Worm (Caenorhabditis elegans): ENCODE measurements around the gene pcyt-1.

pcyt-1 gene

DNA sequence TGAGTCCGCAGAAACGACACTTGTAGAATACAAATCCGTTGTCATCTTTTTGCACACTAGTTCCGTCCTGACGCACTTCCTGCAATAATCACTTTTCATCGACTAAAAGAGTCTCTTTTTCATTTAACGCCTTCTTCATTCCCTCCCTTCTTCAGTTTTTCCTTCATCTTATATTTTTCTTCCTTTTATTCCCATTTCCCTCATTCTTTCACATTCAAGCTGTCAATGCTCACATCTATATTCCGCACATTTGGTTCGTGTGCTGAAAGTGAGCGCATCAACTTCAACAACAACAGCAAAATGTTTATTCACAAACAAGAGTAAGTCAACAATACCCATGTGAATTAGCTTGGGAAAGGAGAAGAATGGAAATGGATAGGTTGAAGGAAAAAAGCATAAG, at the start of gene pcyt-1:
TSS of gene pcyt-1 (plus strand) at position 301 of the 400 bp plus-strand sequence.
- TF ChIP-seq ceh-83 (GFP tag; optimal IDR thresholded peaks at IDR 0.05) (no peak), ceh-43 (GFP tag; optimal IDR thresholded peaks at IDR 0.05) (no peak), nhr-76 (tag; optimal IDR thresholded peaks at IDR 0.05) (no peak), nhr-237 (tag; optimal IDR thresholded peaks at IDR 0.05) (no peak), sem-2 (GFP tag; optimal IDR thresholded peaks at IDR 0.05) (no peak), lin-32 (GFP tag; optimal IDR thresholded peaks at IDR 0.05) (no peak), ztf-11 (tag; optimal IDR thresholded peaks at IDR 0.05) (no peak), zip-8 (tag; optimal IDR thresholded peaks at IDR 0.05) (no peak), unc-39 (tag; optimal IDR thresholded peaks at IDR 0.05) (no peak), elt-1 (tag; optimal IDR thresholded peaks at IDR 0.05; ENCODE audit: borderline replicate concordance, insufficient read depth) (no peak)

DNA sequence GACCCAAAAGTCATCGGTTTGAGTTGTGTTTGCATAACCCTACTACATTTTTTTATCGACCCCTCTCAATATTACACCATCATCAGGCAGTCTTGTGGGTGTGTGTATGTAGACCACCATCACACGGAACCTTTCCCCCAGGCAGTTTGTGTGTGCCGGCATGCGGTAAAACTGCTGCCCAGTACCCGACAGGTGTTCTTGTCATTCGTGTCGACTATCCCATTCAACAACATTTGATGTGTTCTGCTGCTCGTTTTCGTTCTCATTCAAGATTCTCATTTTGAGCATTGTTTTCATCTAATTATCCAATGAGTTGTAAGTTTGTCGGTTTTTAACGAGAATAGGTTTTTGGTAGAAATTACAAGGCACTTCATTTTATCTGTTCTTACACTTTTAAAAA, 49.6 kb upstream of the pcyt-1 start:
- no peak for TF ChIP-seq nhr-28 (tag; optimal IDR thresholded peaks at IDR 0.05)
- TF ChIP-seq hlh-1 (tag; optimal IDR thresholded peaks at IDR 0.05): peak; percentile 88

DNA sequence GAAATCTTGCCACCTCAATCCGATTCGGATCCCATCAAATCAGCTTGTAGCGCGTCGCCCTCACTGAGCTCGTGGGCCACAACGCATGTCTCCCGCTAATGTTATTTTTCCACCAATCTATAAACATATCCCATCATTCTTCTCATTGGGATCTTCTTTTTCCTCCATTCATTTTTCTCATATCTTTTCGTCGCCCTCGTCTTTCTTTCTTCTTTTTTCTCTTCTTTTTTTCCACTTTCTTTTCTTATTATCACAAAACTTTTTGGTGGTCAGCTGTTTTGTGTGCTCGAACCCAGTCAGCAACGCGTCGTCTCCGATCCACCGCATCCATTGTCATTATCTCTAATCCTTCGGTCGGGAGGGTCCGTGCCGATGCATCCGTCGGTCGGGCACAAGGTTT, 48.4 kb upstream of the pcyt-1 start:
- TF ChIP-seq nhr-12 (tag; optimal IDR thresholded peaks at IDR 0.05) (no peak), lsy-2 (tag; optimal IDR thresholded peaks at IDR 0.05) (no peak), unc-62 (GFP tag; optimal IDR thresholded peaks at IDR 0.05) (peak; percentile 18), mls-2 (tag; optimal IDR thresholded peaks at IDR 0.05) (no peak), ceh-43 (GFP tag; optimal IDR thresholded peaks at IDR 0.05) (no peak), elt-1 (tag; optimal IDR thresholded peaks at IDR 0.05; ENCODE audit: borderline replicate concordance, insufficient read depth) (no peak), zip-8 (tag; optimal IDR thresholded peaks at IDR 0.05) (no peak), ces-1 (GFP tag; optimal IDR thresholded peaks at IDR 0.05) (peak; percentile 9), ham-2 (GFP tag; optimal IDR thresholded peaks at IDR 0.05) (no peak), unc-39 (tag; optimal IDR thresholded peaks at IDR 0.05) (no peak), nhr-76 (tag; optimal IDR thresholded peaks at IDR 0.05) (no peak), ceh-83 (GFP tag; optimal IDR thresholded peaks at IDR 0.05) (no peak), M03D4.4 (tag; optimal IDR thresholded peaks at IDR 0.05) (peak; percentile 34), unc-120 (tag; optimal IDR thresholded peaks at IDR 0.05; ENCODE audit: poor library complexity, severe bottlenecking) (peak; percentile 29), sptf-1 (tag; optimal IDR thresholded peaks at IDR 0.05) (no peak), hlh-1 (tag; optimal IDR thresholded peaks at IDR 0.05) (peak; percentile 90), cnd-1 (tag; optimal IDR thresholded peaks at IDR 0.05) (no peak), mab-5 (tag; optimal IDR thresholded peaks at IDR 0.05) (no peak), elt-3 (tag; optimal IDR thresholded peaks at IDR 0.05) (no peak)

DNA sequence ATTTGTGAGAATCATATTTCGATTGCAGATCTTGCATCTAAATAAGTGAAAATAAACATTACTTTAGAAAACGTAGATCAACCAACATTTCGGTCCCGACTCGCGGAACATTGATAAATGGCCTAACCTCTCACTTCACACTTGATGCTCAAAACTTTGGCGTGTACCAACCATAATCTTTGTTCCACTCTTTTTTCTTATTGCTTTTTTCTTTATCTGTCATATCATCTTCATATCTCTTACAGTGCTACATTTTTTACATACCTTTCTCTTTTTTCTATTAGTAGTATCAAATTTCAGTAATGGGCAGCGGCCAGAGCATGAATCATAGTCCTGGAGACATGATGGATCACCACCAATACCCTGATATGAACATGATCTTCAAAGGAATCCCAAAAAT, 46.9 kb upstream of the pcyt-1 start, which contains the start of gene F46C8.3:
TSS of gene F46C8.3 (plus strand) at position 301 of the 400 bp plus-strand sequence.
- TF ChIP-seq cnd-1 (tag; optimal IDR thresholded peaks at IDR 0.05) (no peak), bed-3 (GFP tag; optimal IDR thresholded peaks at IDR 0.05) (no peak), drap-1 (GFP tag; optimal IDR thresholded peaks at IDR 0.05) (no peak), snpc-4 (tag; optimal IDR thresholded peaks at IDR 0.05) (no peak), hlh-1 (tag; optimal IDR thresholded peaks at IDR 0.05) (no peak), ces-1 (GFP tag; optimal IDR thresholded peaks at IDR 0.05) (no peak)

DNA sequence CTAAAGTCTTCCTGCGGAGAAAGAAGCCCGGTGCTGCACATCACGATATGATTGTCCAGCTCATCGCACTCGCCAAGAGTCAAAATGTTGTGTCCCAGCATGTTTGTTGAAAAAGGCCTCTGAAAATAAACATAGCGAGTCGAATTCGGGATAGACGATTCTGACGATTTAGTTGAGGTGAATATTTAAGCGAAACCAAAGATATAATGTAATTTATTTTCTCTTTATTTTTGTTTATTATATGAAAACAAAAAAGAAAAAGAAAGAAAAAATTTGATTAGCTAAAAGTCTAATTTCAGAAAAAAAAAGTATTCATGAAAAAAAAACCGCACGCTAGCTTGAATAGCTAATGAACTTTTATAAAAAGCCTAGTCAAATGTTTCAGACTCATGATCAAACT, 39.5 kb upstream of the pcyt-1 start, which contains the start of gene ceh-14:
TSS of gene ceh-14 (minus strand) at position 101 of the 400 bp plus-strand sequence.
- no peak for TF ChIP-seq ceh-83 (GFP tag; optimal IDR thresholded peaks at IDR 0.05)
- TF ChIP-seq bed-3 (GFP tag; optimal IDR thresholded peaks at IDR 0.05): no peak
- TF ChIP-seq lsy-2 (tag; optimal IDR thresholded peaks at IDR 0.05): no peak
- TF ChIP-seq tbx-8 (GFP tag; optimal IDR thresholded peaks at IDR 0.05): no peak
- TF ChIP-seq ztf-11 (tag; optimal IDR thresholded peaks at IDR 0.05): no peak
- no peak for TF ChIP-seq drap-1 (GFP tag; optimal IDR thresholded peaks at IDR 0.05)
- no peak for TF ChIP-seq flh-1 (GFP tag; optimal IDR thresholded peaks at IDR 0.05)
- no peak for TF ChIP-seq sptf-1 (tag; optimal IDR thresholded peaks at IDR 0.05)
- TF ChIP-seq nhr-2 (tag; optimal IDR thresholded peaks at IDR 0.05): no peak
- no peak for TF ChIP-seq ceh-43 (GFP tag; optimal IDR thresholded peaks at IDR 0.05)
- no peak for TF ChIP-seq ces-1 (GFP tag; optimal IDR thresholded peaks at IDR 0.05)
- TF ChIP-seq hlh-1 (tag; optimal IDR thresholded peaks at IDR 0.05): no peak
- no peak for TF ChIP-seq blmp-1 (tag; optimal IDR thresholded peaks at IDR 0.05)
- no peak for TF ChIP-seq ceh-39 (tag; optimal IDR thresholded peaks at IDR 0.05)

All from whole organism, mixed stage, embryonic.